Fruit fly (Drosophila melanogaster) whole organism, adult: ENCODE data around the gene 825-Oak.
"Not testable (repeated sequence)": the region's sequence is repeated elsewhere in the genome, so short reads cannot be mapped to it uniquely, and the experiment has no call there.

Experiments
- CG11617 ChIP-seq: fragments of 200-800 bp; sonication (Bioruptor generic); optimal IDR thresholded peaks from 2 replicates; lab custom pipeline; 2017; ENCODE audit warnings: mild to moderate bottlenecking, missing biosample characterization, missing genetic modification reagents, missing genetic modification characterization
- CG12768 ChIP-seq: fragments of 200-800 bp; sonication (Bioruptor generic); optimal IDR thresholded peaks from 2 replicates; lab custom pipeline; 2017; ENCODE audit warnings: missing biosample characterization, missing genetic modification characterization, mild to moderate bottlenecking, moderate library complexity, missing genetic modification reagents
- CG14711 ChIP-seq: fragments of 200-800 bp; sonication (Bioruptor generic); optimal IDR thresholded peaks from 2 replicates; lab custom pipeline; 2018; ENCODE audit warnings: missing biosample characterization, mild to moderate bottlenecking, missing genetic modification characterization, moderate library complexity
- CG1620 ChIP-seq: fragments of 200-800 bp; sonication (Bioruptor generic); optimal IDR thresholded peaks from 2 replicates; lab custom pipeline; 2016; ENCODE audit warnings: missing biosample characterization, missing genetic modification characterization
- CG33017 ChIP-seq: fragments of 200-800 bp; sonication (Bioruptor generic); optimal IDR thresholded peaks from 2 replicates; lab custom pipeline; 2018; ENCODE audit warnings: missing biosample characterization, mild to moderate bottlenecking, missing genetic modification characterization, moderate library complexity
- CG5204 ChIP-seq: fragments of 200-800 bp; sonication (Bioruptor generic); optimal IDR thresholded peaks from 2 replicates; lab custom pipeline; 2016; ENCODE audit warnings: missing biosample characterization, missing genetic modification characterization
- CG7045 ChIP-seq: fragments of 200-800 bp; sonication (Bioruptor generic); optimal IDR thresholded peaks from 2 replicates; lab custom pipeline; 2017; ENCODE audit warnings: missing biosample characterization, mild to moderate bottlenecking, missing genetic modification characterization
- CG7101 ChIP-seq: fragments of 200-800 bp; sonication (Bioruptor generic); optimal IDR thresholded peaks from 2 replicates; lab custom pipeline; 2018; ENCODE audit warnings: missing biosample characterization, mild to moderate bottlenecking, missing genetic modification characterization, moderate library complexity
- Clk ChIP-seq: fragments of 200-800 bp; sonication (Bioruptor generic); optimal IDR thresholded peaks from 2 replicates; lab custom pipeline; 2017; ENCODE audit warnings: missing biosample characterization, missing genetic modification characterization
- Crg-1 ChIP-seq: fragments of 200-800 bp; sonication (Bioruptor generic); optimal IDR thresholded peaks from 2 replicates; lab custom pipeline; 2016; ENCODE audit warnings: missing biosample characterization, missing genetic modification characterization
- Hr96 ChIP-seq: fragments of 200-800 bp; sonication (Bioruptor generic); optimal IDR thresholded peaks from 2 replicates; lab custom pipeline; 2016; ENCODE audit warnings: missing biosample characterization, missing genetic modification characterization
- Mnt ChIP-seq: fragments of 200-800 bp; sonication (Bioruptor generic); optimal IDR thresholded peaks from 2 replicates; lab custom pipeline; 2016; ENCODE audit warnings: missing biosample characterization, mild to moderate bottlenecking, missing genetic modification characterization
- bab1 ChIP-seq: fragments of 200-800 bp; sonication (Bioruptor generic); optimal IDR thresholded peaks from 3 replicates; lab custom pipeline; 2019; ENCODE audit warnings: missing biosample characterization, mild to moderate bottlenecking, missing genetic modification characterization, moderate library complexity
- cic ChIP-seq: fragments of 200-800 bp; sonication (Bioruptor generic); optimal IDR thresholded peaks from 2 replicates; lab custom pipeline; 2017; ENCODE audit warnings: missing biosample characterization, mild to moderate bottlenecking, missing genetic modification characterization, moderate library complexity
- cnc ChIP-seq, 2 experiments: fragments of >200 bp; optimal IDR thresholded peaks; 2 replicates each; lab custom pipeline; 2017
- kay ChIP-seq: fragments of 200-800 bp; sonication (Bioruptor generic); peaks from one replicate; lab custom pipeline; 2016; ENCODE audit warnings: missing biosample characterization, missing genetic modification characterization, borderline replicate concordance
- ovo ChIP-seq: fragments of 200-800 bp; sonication (Bioruptor generic); optimal IDR thresholded peaks from 2 replicates; lab custom pipeline; 2016; ENCODE audit warnings: missing biosample characterization, missing genetic modification characterization
- pad ChIP-seq: fragments of 200-800 bp; sonication (Bioruptor generic); optimal IDR thresholded peaks from 3 replicates; lab custom pipeline; 2017; ENCODE audit warnings: missing biosample characterization, missing genetic modification characterization, mild to moderate bottlenecking, moderate library complexity, missing genetic modification reagents
- tj ChIP-seq: fragments of 200-800 bp; sonication (Bioruptor generic); optimal IDR thresholded peaks from 3 replicates; lab custom pipeline; 2017; ENCODE audit warnings: missing biosample characterization, mild to moderate bottlenecking, missing genetic modification characterization, moderate library complexity
- toe ChIP-seq: fragments of 200-800 bp; sonication (Bioruptor generic); optimal IDR thresholded peaks from 2 replicates; lab custom pipeline; 2016; ENCODE audit warnings: missing biosample characterization, missing genetic modification characterization

Gene 825-Oak

DNA sequence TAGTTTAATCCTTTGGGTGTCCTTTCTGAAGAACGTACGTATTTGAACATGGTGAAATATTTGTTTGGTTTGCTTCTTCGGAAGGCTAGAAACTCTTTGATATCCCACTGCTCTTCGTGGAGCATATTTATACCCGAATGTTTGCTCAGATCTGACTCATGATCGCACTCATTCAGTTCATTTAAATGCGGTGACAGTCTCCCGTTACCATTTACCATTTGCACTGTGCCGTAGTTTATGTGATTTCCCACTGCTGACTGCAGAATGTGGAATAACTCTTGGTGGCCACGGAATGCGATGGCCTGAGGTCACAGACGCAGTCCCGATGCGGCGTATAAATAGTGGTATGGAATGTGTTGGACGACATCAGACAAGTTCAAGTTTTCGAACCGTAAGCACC lies at the start of gene 825-Oak, which contains the start of gene CG12519:
TSS of gene 825-Oak (minus strand) at position 101 of the 400 bp plus-strand sequence.
TSS of gene CG12519 (plus strand) at position 364 of the 400 bp plus-strand sequence.
- not testable (repeated sequence) for TF ChIP-seq cic, CG11617, Crg-1 (GFP tag; lab: Kevin White, UChicago)

- TF ChIP-seq Clk (GFP tag; lab: Kevin White, UChicago), result no peak
- no peak for TF ChIP-seq bab1
- TF ChIP-seq CG11617 (GFP tag; lab: Kevin White, UChicago), result no peak
- no peak for TF ChIP-seq CG7101 (tag; lab: Kevin White, UChicago)
- TF ChIP-seq kay (GFP tag; lab: Kevin White, UChicago), result no peak
- TF ChIP-seq CG5204 (GFP tag; lab: Kevin White, UChicago), result no peak
- no peak for TF ChIP-seq CG1620
- no peak for TF ChIP-seq cnc (optimal IDR thresholded peaks at IDR 0.05; lab: Kevin White, UChicago)
- TF ChIP-seq CG14711 (tag; lab: Kevin White, UChicago), result no peak
- no peak for TF ChIP-seq tj
- TF ChIP-seq Hr96 (GFP tag; lab: Kevin White, UChicago), result no peak
These were observed 49.1 kb upstream of the 825-Oak start for dm6 chr3L:19521093-19521492.

- no peak for TF ChIP-seq CG7045 (GFP tag; lab: Kevin White, UChicago)
- TF ChIP-seq Crg-1 (GFP tag; lab: Kevin White, UChicago), result no peak
- TF ChIP-seq ovo (GFP tag; lab: Kevin White, UChicago), result no peak
- no peak for TF ChIP-seq CG1620
- no peak for TF ChIP-seq CG33017 (tag; lab: Kevin White, UChicago)
- no peak for TF ChIP-seq cnc (optimal IDR thresholded peaks at IDR 0.05; lab: Kevin White, UChicago)
These were observed 48.6 kb upstream of the 825-Oak start, which contains the start of gene Cpr76Bc for dm6 chr3L:19520645-19521044. Gene Cpr76Bc (plus strand): TSS chr3L:19520945.

dm6 chr3L:19519349-19519748 lies 47.3 kb upstream of the 825-Oak start, which contains the start of gene Cpr76Bb:
Gene Cpr76Bb (plus strand): TSS chr3L:19519649.
- TF ChIP-seq Clk (GFP tag; lab: Kevin White, UChicago) (no peak), kay (GFP tag; lab: Kevin White, UChicago) (no peak), tj (no peak), Mnt (GFP tag; lab: Kevin White, UChicago) (no peak), bab1 (no peak), CG7101 (tag; lab: Kevin White, UChicago) (no peak), cic (GFP tag; lab: Kevin White, UChicago) (no peak), CG12768 (GFP tag; lab: Kevin White, UChicago) (no peak), CG11617 (GFP tag; lab: Kevin White, UChicago) (no peak), ovo (GFP tag; lab: Kevin White, UChicago) (no peak)

dm6 chr3L:19518232-19518631 lies 46.2 kb upstream of the 825-Oak start, which contains the start of gene Cpr76Ba:
Gene Cpr76Ba (minus strand): TSS chr3L:19518332.
- TF ChIP-seq pad (GFP tag; lab: Kevin White, UChicago), result no peak
- no peak for TF ChIP-seq tj
- TF ChIP-seq Crg-1 (GFP tag; lab: Kevin White, UChicago), result no peak
- no peak for TF ChIP-seq bab1
- no peak for TF ChIP-seq Mnt (GFP tag; lab: Kevin White, UChicago)
- no peak for TF ChIP-seq CG7101 (tag; lab: Kevin White, UChicago)
- no peak for TF ChIP-seq CG7045 (GFP tag; lab: Kevin White, UChicago)
- no peak for TF ChIP-seq CG12768 (GFP tag; lab: Kevin White, UChicago)
- TF ChIP-seq CG14711 (tag; lab: Kevin White, UChicago), result no peak
- no peak for TF ChIP-seq CG1620
- TF ChIP-seq Hr96 (GFP tag; lab: Kevin White, UChicago), result no peak
- no peak for TF ChIP-seq ovo (GFP tag; lab: Kevin White, UChicago)
- no peak for TF ChIP-seq CG33017 (tag; lab: Kevin White, UChicago)
- no peak for TF ChIP-seq toe (GFP tag; lab: Kevin White, UChicago)
- TF ChIP-seq kay (GFP tag; lab: Kevin White, UChicago), result no peak
- TF ChIP-seq Clk (GFP tag; lab: Kevin White, UChicago), result no peak
- no peak for TF ChIP-seq cic (GFP tag; lab: Kevin White, UChicago)
- TF ChIP-seq CG11617 (GFP tag; lab: Kevin White, UChicago), result no peak
- no peak for TF ChIP-seq cnc (optimal IDR thresholded peaks at IDR 0.05; lab: Kevin White, UChicago)
- TF ChIP-seq CG5204 (GFP tag; lab: Kevin White, UChicago), result no peak

dm6 chr3L:19516547-19516946 lies 44.5 kb upstream of the 825-Oak start:
- TF ChIP-seq Hr96 (GFP tag; lab: Kevin White, UChicago) (peak; percentile 70), Mnt (GFP tag; lab: Kevin White, UChicago) (peak; percentile 8), CG14711 (tag; lab: Kevin White, UChicago) (no peak), CG7101 (tag; lab: Kevin White, UChicago) (peak; percentile 54), tj (no peak), CG7045 (GFP tag; lab: Kevin White, UChicago) (peak; percentile 51), CG33017 (tag; lab: Kevin White, UChicago) (peak; percentile 2), Clk (GFP tag; lab: Kevin White, UChicago) (no peak), CG5204 (GFP tag; lab: Kevin White, UChicago) (peak; percentile 46), toe (GFP tag; lab: Kevin White, UChicago) (peak; percentile 51), ovo (GFP tag; lab: Kevin White, UChicago) (peak; percentile 6)
